Worm (Caenorhabditis elegans) whole organism, mixed stage, embryonic: ENCODE measurements around the gene ZK1127.3.
A peak's percentile ranks its signal among the peaks of the same experiment; 100 is the strongest.

Source experiments
- ces-1 ChIP-seq: fragments of 150-350 bp; optimal IDR thresholded peaks from 2 replicates; lab custom pipeline; 2014; ENCODE audit warnings: missing biosample characterization, missing genetic modification reagents, missing genetic modification characterization
- elt-3 ChIP-seq: fragments of 150-350 bp; optimal IDR thresholded peaks from 2 replicates; lab custom pipeline; 2014; ENCODE audit warnings: missing biosample characterization, missing genetic modification characterization
- nhr-12 ChIP-seq: fragments of 150-350 bp; optimal IDR thresholded peaks from 2 replicates; lab custom pipeline; 2014; ENCODE audit warnings: missing biosample characterization, missing genetic modification characterization
- nhr-76 ChIP-seq: sonication (generic microtip); optimal IDR thresholded peaks from 2 replicates; lab custom pipeline; 2017; ENCODE audit warnings: missing biosample characterization, missing genetic modification characterization
- pha-4 ChIP-seq: fragments of 150-350 bp; optimal IDR thresholded peaks from 2 replicates; lab custom pipeline; 2018; ENCODE audit warnings: missing biosample characterization, missing genetic modification reagents, missing genetic modification characterization
- unc-39 ChIP-seq: fragments of 150-350 bp; optimal IDR thresholded peaks from 2 replicates; lab custom pipeline; 2014; ENCODE audit warnings: missing biosample characterization, missing genetic modification characterization
- unc-62 ChIP-seq: fragments of 150-350 bp; optimal IDR thresholded peaks from 2 replicates; lab custom pipeline; 2014; ENCODE audit warnings: missing biosample characterization, missing genetic modification reagents, missing genetic modification characterization
- ztf-11 ChIP-seq: fragments of 150-350 bp; optimal IDR thresholded peaks from 2 replicates; lab custom pipeline; 2014; ENCODE audit warnings: missing biosample characterization, missing genetic modification characterization

ce11 chrII:7059274-7059757 lies 4.2 kb downstream of the ZK1127.3 start:
- TF ChIP-seq ztf-11 (tag; lab: Kevin White, UChicago): no peak
- no peak for TF ChIP-seq elt-3
- no peak for TF ChIP-seq unc-39 (tag; lab: Kevin White, UChicago)
- no peak for TF ChIP-seq nhr-12
- TF ChIP-seq unc-62: peak; percentile 8
- no peak for TF ChIP-seq ces-1 (GFP tag; lab: Kevin White, UChicago)
- TF ChIP-seq nhr-76 (tag; lab: Kevin White, UChicago): no peak
- TF ChIP-seq pha-4 (tag; lab: Kevin White, UChicago): no peak
